Fruit fly (Drosophila melanogaster) Kc167 (cell line): Measurements from ENCODE around the gene Mco3.

ENCODE experiments used
- Myc ChIP-seq: fragments of >200 bp; optimal IDR thresholded peaks from 2 replicates; lab custom pipeline; 2017; ENCODE audit warnings: missing external identifiers
- Sin3A ChIP-seq: fragments of >200 bp; optimal IDR thresholded peaks from 2 replicates; lab custom pipeline; 2018; ENCODE audit warnings: missing external identifiers
- h ChIP-seq: fragments of >200 bp; optimal IDR thresholded peaks from 3 replicates; lab custom pipeline; 2018; ENCODE audit warnings: missing external identifiers
- insv ChIP-seq: fragments of >200 bp; optimal IDR thresholded peaks from 3 replicates; lab custom pipeline; 2018; ENCODE audit warnings: missing external identifiers
- psq ChIP-seq: fragments of >200 bp; optimal IDR thresholded peaks from 2 replicates; lab custom pipeline; 2017; ENCODE audit warnings: missing external identifiers
- ttk ChIP-seq: sonication (Bioruptor generic); optimal IDR thresholded peaks from 2 replicates; lab custom pipeline; 2017; ENCODE audit warnings: missing external identifiers

The Mco3 gene

DNA sequence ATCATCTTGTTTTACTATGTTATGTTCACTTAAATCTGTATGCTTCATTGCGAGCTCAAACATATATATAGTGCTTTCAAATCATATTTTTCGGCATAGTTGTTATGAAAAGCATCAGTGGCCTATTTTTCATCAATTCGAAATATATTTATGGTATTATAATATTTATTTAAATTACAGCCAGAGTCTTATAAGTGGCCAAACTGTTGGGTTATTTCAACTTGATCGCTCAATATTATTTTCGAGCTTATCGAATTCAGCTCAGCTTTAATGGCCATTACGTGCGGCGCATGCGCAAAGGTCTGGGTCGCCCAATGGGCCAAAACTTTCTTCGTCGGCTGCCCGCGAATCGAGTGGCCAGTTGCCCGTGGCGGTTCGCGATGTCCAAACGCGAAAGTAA, at the start of gene Mco3:
Gene Mco3 (plus strand): TSS at position 301 of the 400 bp plus-strand sequence.
- no peak for TF ChIP-seq psq
- no peak for TF ChIP-seq h
- TF ChIP-seq insv, result no peak
- no peak for TF ChIP-seq Sin3A (lab: Kevin White, UChicago)
- no peak for TF ChIP-seq ttk
- no peak for TF ChIP-seq Myc (lab: Kevin White, UChicago)

- TF ChIP-seq ttk, result no peak
- TF ChIP-seq psq, result no peak
- TF ChIP-seq Myc (lab: Kevin White, UChicago), result no peak
- no peak for TF ChIP-seq h
- TF ChIP-seq insv, result no peak
- TF ChIP-seq Sin3A (lab: Kevin White, UChicago), result no peak
Measured at dm6 chr3R:25851224-25851682, 46.0 kb upstream of the Mco3 start, which contains the start of the genes CG14545 and CG5886. Gene CG14545 (minus strand): TSS chr3R:25851291. Gene CG5886 (plus strand): TSS chr3R:25851632.

DNA sequence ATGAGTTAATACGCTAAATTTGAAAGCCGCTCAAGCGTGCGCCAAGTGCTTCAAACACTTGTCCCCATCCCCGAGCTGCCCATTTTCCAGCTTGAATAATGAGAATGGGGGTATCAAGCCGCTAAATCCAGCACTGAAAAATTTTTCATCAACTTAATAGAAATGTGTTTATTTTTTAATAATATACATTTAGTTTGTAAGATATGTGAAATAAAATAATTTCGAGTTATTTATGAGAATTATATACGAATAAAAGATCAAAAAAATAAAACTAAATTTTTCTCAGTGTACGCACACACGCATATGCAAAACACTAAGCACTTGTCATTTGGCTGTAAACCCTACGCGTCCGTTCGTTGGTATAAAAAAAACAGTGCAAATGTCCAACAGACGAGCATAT, 42.5 kb upstream of the Mco3 start:
- TF ChIP-seq Sin3A (lab: Kevin White, UChicago) (no peak), ttk (no peak), Myc (lab: Kevin White, UChicago) (no peak)

dm6 chr3R:25855594-25856305, 41.5 kb upstream of the Mco3 start, which contains the start of gene CG5890:
Gene CG5890 (plus strand): TSS chr3R:25856154.
- TF ChIP-seq Sin3A (lab: Kevin White, UChicago) (no peak), insv (no peak), psq (no peak), ttk (no peak)

- TF ChIP-seq Sin3A (lab: Kevin White, UChicago) (no peak), Myc (lab: Kevin White, UChicago) (no peak), h (no peak), ttk (no peak), insv (no peak), psq (no peak)
Measured at dm6 chr3R:25870389-25870788, 26.9 kb upstream of the Mco3 start.

DNA sequence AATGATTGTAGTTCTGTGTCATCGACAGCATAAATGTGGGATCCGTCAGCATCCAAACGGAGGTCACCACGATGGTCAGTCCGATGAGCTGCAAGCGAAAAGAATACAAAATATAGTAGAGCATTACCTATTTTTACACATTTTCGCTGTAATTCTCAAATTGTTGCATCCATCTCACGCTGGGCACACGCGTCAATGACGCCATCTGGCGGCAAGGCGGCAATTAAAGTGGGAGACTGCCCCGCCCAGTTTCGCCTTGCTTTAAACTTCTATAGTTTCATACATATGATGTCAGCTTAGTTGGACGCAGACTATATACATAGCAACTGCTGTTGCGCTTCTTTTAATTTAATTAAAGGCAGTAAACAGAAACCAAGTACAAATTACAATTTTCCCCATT, 20.6 kb upstream of the Mco3 start:
- TF ChIP-seq insv (no peak), ttk (no peak), Sin3A (lab: Kevin White, UChicago) (no peak), Myc (lab: Kevin White, UChicago) (no peak), psq (no peak), h (no peak)

DNA sequence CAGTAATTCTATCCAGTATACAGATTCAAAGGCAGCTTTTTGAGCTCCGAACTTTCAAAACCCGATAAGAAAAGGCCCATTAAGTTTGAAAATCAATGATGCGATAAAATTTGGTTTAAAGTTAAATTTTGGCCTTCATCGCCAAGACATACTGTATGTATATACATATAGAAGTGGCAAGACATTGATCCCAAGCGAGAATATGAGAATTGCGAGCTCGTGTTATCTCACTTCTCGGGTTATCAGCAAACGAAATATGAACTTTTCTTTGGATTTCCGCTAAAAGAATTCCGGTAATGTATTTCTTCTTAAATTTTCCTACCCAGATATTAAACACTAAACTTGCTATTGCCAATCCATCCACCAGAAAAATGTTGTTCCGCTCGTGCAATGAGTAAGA, 20.2 kb upstream of the Mco3 start:
- TF ChIP-seq insv (no peak), Myc (lab: Kevin White, UChicago) (no peak), Sin3A (lab: Kevin White, UChicago) (no peak), ttk (no peak), psq (no peak), h (no peak)

dm6 chr3R:25879324-25879766, 17.9 kb upstream of the Mco3 start:
- TF ChIP-seq psq (no peak), Myc (lab: Kevin White, UChicago) (no peak), ttk (no peak), insv (no peak)

DNA sequence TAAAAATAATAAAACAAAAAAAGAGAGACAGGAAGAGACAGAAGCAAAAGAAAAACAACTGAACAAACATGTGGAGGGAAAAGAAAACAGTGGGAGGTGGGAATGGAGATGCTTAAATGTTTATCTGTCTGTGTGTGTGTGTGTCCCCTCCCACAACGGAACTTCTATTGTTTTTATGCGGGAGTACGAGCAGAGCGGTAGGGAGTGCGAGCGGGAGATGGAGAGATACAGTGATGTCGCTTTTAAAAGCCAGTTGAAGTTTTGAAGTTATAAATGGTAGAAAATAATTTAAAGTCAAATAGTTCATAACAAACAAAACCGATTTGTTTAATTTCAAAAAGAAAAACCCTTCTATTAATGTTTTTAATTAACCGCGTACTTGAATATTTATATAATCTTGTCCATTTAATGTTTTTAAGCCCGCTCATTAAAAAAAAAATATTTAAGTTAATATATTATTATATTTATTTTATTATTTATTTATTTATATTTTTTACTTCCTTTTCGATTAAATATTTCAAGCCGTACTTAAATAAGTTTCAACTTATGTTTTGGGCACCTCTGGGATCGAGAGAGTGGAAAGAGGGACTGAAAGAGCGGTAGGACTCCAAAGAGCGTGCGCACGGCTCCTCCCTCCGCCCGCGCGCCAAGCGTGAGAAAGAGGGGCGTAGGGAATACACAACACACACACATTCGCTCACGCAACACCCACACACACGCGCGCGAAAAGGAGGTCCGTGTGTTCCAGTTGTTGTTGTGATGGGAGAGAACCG, 16.9 kb upstream of the Mco3 start:
- no peak for TF ChIP-seq Myc (lab: Kevin White, UChicago)
- no peak for TF ChIP-seq h
- TF ChIP-seq psq, result no peak
- no peak for TF ChIP-seq Sin3A (lab: Kevin White, UChicago)
- no peak for TF ChIP-seq ttk
- TF ChIP-seq insv, result no peak

DNA sequence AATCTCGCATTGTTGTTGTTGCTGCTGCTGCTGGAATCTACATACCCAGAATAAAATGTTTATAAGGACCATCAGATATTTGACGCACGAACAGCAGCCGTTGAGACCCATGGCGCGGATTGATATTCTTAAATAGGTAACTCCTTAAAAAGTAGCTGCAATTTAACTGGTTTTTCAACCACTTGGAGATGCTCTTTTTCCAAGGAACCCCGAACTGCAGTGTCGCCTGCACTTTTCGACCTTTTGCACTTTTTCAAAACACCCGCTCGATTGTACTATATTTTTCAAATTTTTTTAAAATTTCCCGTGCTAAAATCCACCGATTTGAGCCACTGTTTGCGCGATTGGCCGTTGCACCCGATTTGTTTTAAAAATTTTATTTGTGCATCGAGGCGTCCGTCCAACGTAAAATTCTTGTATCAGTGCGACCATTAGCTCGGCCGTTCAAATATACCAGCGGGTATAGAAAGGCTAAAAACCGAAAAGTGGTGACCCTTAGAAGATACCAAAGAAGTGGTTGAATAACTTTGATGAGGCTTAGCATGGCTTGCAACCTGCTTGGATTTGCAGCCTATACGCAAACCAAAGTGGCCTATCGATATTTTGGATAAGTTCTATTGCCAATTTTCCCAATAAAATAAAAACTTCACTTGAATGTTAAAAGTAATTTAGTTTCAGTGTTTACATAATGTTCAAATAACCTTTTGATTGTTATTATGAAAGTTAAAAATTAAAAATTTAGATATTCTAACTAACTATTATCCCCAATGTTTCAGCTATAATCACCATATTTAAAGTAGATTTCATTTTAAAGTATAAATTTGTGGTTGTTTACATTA, 16.1 kb upstream of the Mco3 start, which contains the start of gene Tsp96F:
Gene Tsp96F (minus strand): TSS at position 457 of the 839 bp plus-strand sequence.
- TF ChIP-seq Sin3A (lab: Kevin White, UChicago) (no peak), ttk (no peak), Myc (lab: Kevin White, UChicago) (no peak), h (no peak), psq (no peak)

- no peak for TF ChIP-seq h
- no peak for TF ChIP-seq ttk
- no peak for TF ChIP-seq insv
- TF ChIP-seq Sin3A (lab: Kevin White, UChicago), result no peak
- no peak for TF ChIP-seq Myc (lab: Kevin White, UChicago)
- TF ChIP-seq psq, result no peak
Measured at dm6 chr3R:25881915-25882314, 15.4 kb upstream of the Mco3 start, which contains the start of gene SppL. Gene SppL (plus strand): TSS chr3R:25881984.

DNA sequence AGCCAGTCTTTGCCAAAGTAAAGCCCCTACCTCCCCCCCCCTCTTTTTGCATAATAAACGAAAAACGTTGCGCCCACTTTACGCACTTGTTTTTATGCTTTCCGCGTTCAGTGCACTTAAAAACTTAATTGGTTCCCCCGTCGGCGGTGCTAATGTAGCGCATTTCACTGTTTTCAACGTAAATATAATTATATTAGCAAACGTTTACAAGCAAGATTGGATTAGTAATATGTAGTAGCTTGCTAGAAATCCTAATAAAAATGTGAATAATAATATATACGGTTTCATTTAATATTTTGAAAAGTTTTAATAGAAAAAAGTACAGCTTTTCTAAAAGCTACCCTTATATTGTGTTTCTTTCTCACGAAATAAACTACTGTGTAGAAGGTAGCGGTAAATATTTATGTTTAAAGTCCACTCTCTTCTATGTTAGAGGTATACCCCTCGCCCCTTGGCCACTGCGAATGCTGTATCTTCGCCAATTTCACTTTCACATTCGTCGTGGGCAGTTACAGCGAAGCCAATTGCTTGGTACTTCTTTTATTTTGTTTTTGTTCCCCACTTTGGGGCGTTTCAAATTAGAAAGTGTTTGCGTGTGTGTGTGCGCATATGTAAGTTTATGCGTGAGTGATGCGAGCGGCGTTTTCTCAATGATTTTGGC, 14.5 kb upstream of the Mco3 start:
- TF ChIP-seq psq, result no peak
- TF ChIP-seq h, result no peak
- no peak for TF ChIP-seq Sin3A (lab: Kevin White, UChicago)
- TF ChIP-seq insv, result no peak
- TF ChIP-seq ttk, result no peak
- TF ChIP-seq Myc (lab: Kevin White, UChicago), result no peak
